Fruit fly (Drosophila melanogaster) whole organism, prepupa: Measurements from ENCODE around the gene CG11768.

ENCODE experiments used
- Blimp-1 ChIP-seq: fragments of 200-800 bp; sonication (Bioruptor generic); optimal IDR thresholded peaks from 3 replicates; lab custom pipeline; 2017; ENCODE audit warnings: missing biosample characterization, missing genetic modification characterization, mild to moderate bottlenecking, moderate library complexity, missing genetic modification reagents
- CG10669 ChIP-seq: fragments of 200-800 bp; sonication (Bioruptor generic); optimal IDR thresholded peaks from 3 replicates; lab custom pipeline; 2018; ENCODE audit warnings: missing biosample characterization, mild to moderate bottlenecking, missing genetic modification characterization, moderate library complexity
- CG11294 ChIP-seq: fragments of 200-800 bp; sonication (Bioruptor generic); IDR thresholded peaks from 2 replicates; pipeline ENCODE4 v1.3.6; 2022; ENCODE audit warnings: missing biosample characterization, missing genetic modification characterization
- CG11902 ChIP-seq: fragments of 200-800 bp; sonication (Bioruptor generic); optimal IDR thresholded peaks from 3 replicates; lab custom pipeline; 2016; ENCODE audit warnings: missing biosample characterization, missing genetic modification characterization
- CG15336 ChIP-seq: fragments of 200-800 bp; sonication (Bioruptor generic); IDR thresholded peaks from 2 replicates; pipeline ENCODE4 v1.3.6; 2022; ENCODE audit warnings: missing biosample characterization, missing genetic modification characterization
- CG1621 ChIP-seq: fragments of 200-800 bp; sonication (Bioruptor generic); optimal IDR thresholded peaks from 3 replicates; lab custom pipeline; 2018; ENCODE audit warnings: missing biosample characterization, mild to moderate bottlenecking, missing genetic modification characterization
- CG16779 ChIP-seq: fragments of 200-800 bp; sonication (Bioruptor generic); optimal IDR thresholded peaks from 3 replicates; lab custom pipeline; 2017; ENCODE audit warnings: missing biosample characterization, mild to moderate bottlenecking, missing genetic modification characterization
- CG3032 ChIP-seq: fragments of 200-800 bp; optimal IDR thresholded peaks from 2 replicates; lab custom pipeline; 2019; ENCODE audit warnings: missing biosample characterization, mild to moderate bottlenecking, missing genetic modification characterization, moderate library complexity
- CG34406 ChIP-seq: fragments of 200-800 bp; sonication (Bioruptor generic); optimal IDR thresholded peaks from 3 replicates; lab custom pipeline; 2016; ENCODE audit warnings: missing biosample characterization, missing genetic modification characterization
- CG4318 ChIP-seq: fragments of 200-800 bp; sonication (Bioruptor generic); optimal IDR thresholded peaks from 3 replicates; lab custom pipeline; 2017; ENCODE audit warnings: missing biosample characterization, mild to moderate bottlenecking, missing genetic modification characterization
- CG6163 ChIP-seq: fragments of 200-800 bp; sonication (Bioruptor generic); IDR thresholded peaks from 3 replicates; pipeline ENCODE4 v1.3.6; 2022; ENCODE audit warnings: missing biosample characterization, missing genetic modification characterization
- CG6808 ChIP-seq: fragments of 200-800 bp; sonication (Bioruptor generic); optimal IDR thresholded peaks from 3 replicates; lab custom pipeline; 2017; ENCODE audit warnings: missing biosample characterization, missing genetic modification characterization, mild to moderate bottlenecking, moderate library complexity, missing genetic modification reagents
- CG6854 ChIP-seq: fragments of 200-800 bp; sonication (Bioruptor generic); optimal IDR thresholded peaks from 2 replicates; lab custom pipeline; 2017; ENCODE audit warnings: missing biosample characterization, mild to moderate bottlenecking, missing genetic modification characterization
- CG7368 ChIP-seq: fragments of 200-800 bp; sonication (Bioruptor generic); optimal IDR thresholded peaks from 3 replicates; lab custom pipeline; 2016; ENCODE audit warnings: missing biosample characterization, missing genetic modification characterization
- CG8319 ChIP-seq: fragments of 200-800 bp; sonication (Bioruptor generic); optimal IDR thresholded peaks from 3 replicates; lab custom pipeline; 2016; ENCODE audit warnings: missing biosample characterization, missing genetic modification characterization
- CG8632 ChIP-seq: fragments of 200-800 bp; sonication (Bioruptor generic); optimal IDR thresholded peaks from 3 replicates; lab custom pipeline; 2016; ENCODE audit warnings: missing biosample characterization, missing genetic modification characterization
- CG9139 ChIP-seq: fragments of 200-800 bp; sonication (Bioruptor generic); optimal IDR thresholded peaks from 3 replicates; lab custom pipeline; 2017; ENCODE audit warnings: missing biosample characterization, mild to moderate bottlenecking, missing genetic modification characterization
- Eip75B ChIP-seq: fragments of 200-800 bp; sonication (Bioruptor generic); optimal IDR thresholded peaks from 3 replicates; lab custom pipeline; 2016; ENCODE audit warnings: missing biosample characterization, missing genetic modification characterization
- Eip78C ChIP-seq: fragments of 200-800 bp; sonication (Bioruptor generic); peaks from one replicate; lab custom pipeline; 2016; ENCODE audit warnings: missing biosample characterization, missing genetic modification characterization
- Eip93F ChIP-seq: fragments of 200-800 bp; sonication (Bioruptor generic); optimal IDR thresholded peaks from 2 replicates; lab custom pipeline; 2016; ENCODE audit warnings: missing biosample characterization, mild to moderate bottlenecking, missing genetic modification characterization
- Gug ChIP-seq: fragments of 200-800 bp; sonication (Bioruptor generic); IDR thresholded peaks from 2 replicates; pipeline ENCODE4 v1.3.6; 2022; ENCODE audit warnings: missing biosample characterization, missing genetic modification characterization
- Hr38 ChIP-seq: sonication (Bioruptor generic); optimal IDR thresholded peaks from 2 replicates; lab custom pipeline; 2016; ENCODE audit warnings: missing biosample characterization, missing genetic modification characterization
- Hr4 ChIP-seq: fragments of 200-800 bp; sonication (Bioruptor generic); optimal IDR thresholded peaks from 3 replicates; lab custom pipeline; 2016; ENCODE audit warnings: missing biosample characterization, missing genetic modification characterization
- Met ChIP-seq: fragments of 200-800 bp; sonication (Bioruptor generic); optimal IDR thresholded peaks from 3 replicates; lab custom pipeline; 2016; ENCODE audit warnings: missing biosample characterization, missing genetic modification characterization
- OdsH ChIP-seq: fragments of 200-800 bp; sonication (Bioruptor generic); optimal IDR thresholded peaks from 3 replicates; lab custom pipeline; 2016; ENCODE audit warnings: missing biosample characterization, missing genetic modification characterization
- Smox ChIP-seq: fragments of 200-800 bp; sonication (Bioruptor generic); optimal IDR thresholded peaks from 3 replicates; lab custom pipeline; 2016; ENCODE audit warnings: missing biosample characterization, missing genetic modification characterization
- Sox102F ChIP-seq: fragments of 200-800 bp; sonication (Bioruptor generic); optimal IDR thresholded peaks from 2 replicates; lab custom pipeline; 2016; ENCODE audit warnings: missing biosample characterization, mild to moderate bottlenecking, missing genetic modification characterization
- Sox14 ChIP-seq: fragments of 200-800 bp; sonication (Bioruptor generic); optimal IDR thresholded peaks from 3 replicates; lab custom pipeline; 2016; ENCODE audit warnings: missing biosample characterization, missing genetic modification characterization
- achi ChIP-seq: fragments of 200-800 bp; sonication (Bioruptor generic); optimal IDR thresholded peaks from 3 replicates; lab custom pipeline; 2016; ENCODE audit warnings: missing biosample characterization, missing genetic modification characterization
- acj6 ChIP-seq: fragments of 200-800 bp; sonication (Bioruptor generic); optimal IDR thresholded peaks from 3 replicates; lab custom pipeline; 2016; ENCODE audit warnings: missing biosample characterization, missing genetic modification characterization
- cyc ChIP-seq: fragments of 200-800 bp; sonication (Bioruptor generic); optimal IDR thresholded peaks from 3 replicates; lab custom pipeline; 2016; ENCODE audit warnings: missing biosample characterization, missing genetic modification characterization
- dac ChIP-seq: fragments of 200-800 bp; sonication (Bioruptor generic); optimal IDR thresholded peaks from 2 replicates; lab custom pipeline; 2017; ENCODE audit warnings: missing biosample characterization, mild to moderate bottlenecking, missing genetic modification characterization
- esn ChIP-seq: fragments of 200-800 bp; sonication (Bioruptor generic); optimal IDR thresholded peaks from 2 replicates; lab custom pipeline; 2016; ENCODE audit warnings: missing biosample characterization, mild to moderate bottlenecking, missing genetic modification characterization, moderate library complexity
- fd59A ChIP-seq: fragments of 200-800 bp; sonication (Bioruptor generic); optimal IDR thresholded peaks from 2 replicates; lab custom pipeline; 2017; ENCODE audit warnings: missing biosample characterization, mild to moderate bottlenecking, missing genetic modification characterization, missing genetic modification reagents
- fd85E ChIP-seq: fragments of 200-800 bp; sonication (Bioruptor generic); optimal IDR thresholded peaks from 3 replicates; lab custom pipeline; 2016; ENCODE audit warnings: missing biosample characterization, missing genetic modification characterization
- fkh ChIP-seq: fragments of 200-800 bp; sonication (Bioruptor generic); optimal IDR thresholded peaks from 3 replicates; lab custom pipeline; 2017; ENCODE audit warnings: missing biosample characterization, mild to moderate bottlenecking, missing genetic modification characterization, moderate library complexity
- lz ChIP-seq: fragments of 200-800 bp; sonication (Bioruptor generic); optimal IDR thresholded peaks from 3 replicates; lab custom pipeline; 2016; ENCODE audit warnings: missing biosample characterization, missing genetic modification characterization
- net ChIP-seq: fragments of 200-800 bp; sonication (Bioruptor generic); optimal IDR thresholded peaks from 3 replicates; lab custom pipeline; 2016; ENCODE audit warnings: missing biosample characterization, missing genetic modification characterization
- pdm3 ChIP-seq: fragments of 200-800 bp; sonication (Bioruptor generic); optimal IDR thresholded peaks from 3 replicates; lab custom pipeline; 2016; ENCODE audit warnings: missing biosample characterization, missing genetic modification characterization
- salr ChIP-seq, 2 experiments: fragments of 200-800 bp; sonication (Bioruptor generic); optimal IDR thresholded peaks; 3 replicates each; lab custom pipeline; 2016 to 2018; ENCODE audit warnings: missing biosample characterization in 2 of 2, missing genetic modification characterization in 2 of 2, mild to moderate bottlenecking in 1 of 2
- spab ChIP-seq: fragments of 200-800 bp; sonication (Bioruptor generic); optimal IDR thresholded peaks from 2 replicates; lab custom pipeline; 2017; ENCODE audit warnings: missing biosample characterization, mild to moderate bottlenecking, missing genetic modification characterization, missing genetic modification reagents
- ss ChIP-seq, 2 experiments: fragments of 200-800 bp; sonication (Bioruptor generic); optimal IDR thresholded peaks; 2 replicates in 1 of 2; 3 replicates in 1 of 2; lab custom pipeline; 2017 to 2018; ENCODE audit warnings: mild to moderate bottlenecking in 2 of 2, missing biosample characterization in 2 of 2, missing genetic modification characterization in 2 of 2, moderate library complexity in 1 of 2
- svp ChIP-seq: fragments of 200-800 bp; sonication (Bioruptor generic); peaks from one replicate; lab custom pipeline; 2016; ENCODE audit warnings: missing biosample characterization, missing genetic modification characterization
- vri ChIP-seq: fragments of 200-800 bp; sonication (Bioruptor generic); optimal IDR thresholded peaks from 3 replicates; lab custom pipeline; 2016; ENCODE audit warnings: missing biosample characterization, mild to moderate bottlenecking, missing genetic modification characterization

The CG11768 gene

dm6 chr3R:8715851-8716550 is 52.0 kb downstream of the CG11768 start, which contains the start of gene TMEM216 (continued):
- no peak for TF ChIP-seq OdsH
- no peak for TF ChIP-seq CG11902 (GFP tag; lab: Kevin White, UChicago)
- TF ChIP-seq Sox14 (GFP tag; lab: Kevin White, UChicago), result peak; percentile 20
- TF ChIP-seq Eip75B, result peak; percentile 23
- TF ChIP-seq CG34406, result no peak
- TF ChIP-seq Eip93F, result no peak
- peak; percentile 69 for TF ChIP-seq Eip78C (GFP tag; lab: Kevin White, UChicago)
- TF ChIP-seq svp (GFP tag; lab: Kevin White, UChicago), result no peak
- peak; percentile 7 for TF ChIP-seq net
- peak; percentile 65 for TF ChIP-seq vri (GFP tag; lab: Kevin White, UChicago)
- no peak for TF ChIP-seq achi (GFP tag; lab: Kevin White, UChicago)
- TF ChIP-seq ss (GFP tag; optimal IDR thresholded peaks at IDR 0.05; lab: Kevin White, UChicago), result peak in 1 of 2 experiments; percentile 61
- peak; percentile 9 for TF ChIP-seq fkh (GFP tag; lab: Kevin White, UChicago)
- no peak for TF ChIP-seq Hr38 (GFP tag; lab: Kevin White, UChicago)
- peak; percentile 37 for TF ChIP-seq CG6808 (GFP tag; lab: Kevin White, UChicago)
- no peak for TF ChIP-seq dac (GFP tag; lab: Kevin White, UChicago)
- TF ChIP-seq fd85E, result no peak
- TF ChIP-seq acj6 (GFP tag; lab: Kevin White, UChicago), result no peak
- TF ChIP-seq, all 60 proteins: peak for 10

dm6 chr3R:8715371-8715770 is 52.6 kb downstream of the CG11768 start:
- TF ChIP-seq fkh (GFP tag; lab: Kevin White, UChicago) (peak; percentile 64), Eip75B (no peak)
- TF ChIP-seq, all 60 proteins: peak for 1

dm6 chr3R:8712722-8713131 is 55.3 kb downstream of the CG11768 start, which contains the start of gene CG8112:
Gene CG8112, plus strand, starts transcription at chr3R:8712933.
- peak; percentile 14 for TF ChIP-seq OdsH
- TF ChIP-seq CG1621 (tag; lab: Kevin White, UChicago), result no peak
- peak; percentile 52 for TF ChIP-seq esn (GFP tag; lab: Kevin White, UChicago)
- TF ChIP-seq CG34406, result peak; percentile 47
- no peak for TF ChIP-seq CG11294
- TF ChIP-seq CG6163 (GFP tag; lab: Robert Waterston, UW), result peak; percentile 64
- TF ChIP-seq CG8632 (GFP tag; lab: Kevin White, UChicago), result peak; percentile 59
- TF ChIP-seq Blimp-1 (GFP tag; lab: Kevin White, UChicago), result peak; percentile 23
- TF ChIP-seq CG11902 (GFP tag; lab: Kevin White, UChicago), result no peak
- no peak for TF ChIP-seq Sox14 (GFP tag; lab: Kevin White, UChicago)
- no peak for TF ChIP-seq lz (GFP tag; lab: Kevin White, UChicago)
- TF ChIP-seq svp (GFP tag; lab: Kevin White, UChicago), result peak; percentile 78
- no peak for TF ChIP-seq CG6854 (GFP tag; lab: Kevin White, UChicago)
- TF ChIP-seq fkh (GFP tag; lab: Kevin White, UChicago), result peak; percentile 9
- TF ChIP-seq Eip93F, result no peak
- no peak for TF ChIP-seq Smox (GFP tag; lab: Kevin White, UChicago)
- TF ChIP-seq Met (GFP tag; lab: Kevin White, UChicago), result no peak
- no peak for TF ChIP-seq CG10669 (GFP tag; lab: Kevin White, UChicago)
- TF ChIP-seq CG15336, result no peak
- peak in 1 of 2 experiments; percentile 16 for TF ChIP-seq ss (GFP tag; optimal IDR thresholded peaks at IDR 0.05; lab: Kevin White, UChicago)
- TF ChIP-seq salr (GFP tag; optimal IDR thresholded peaks at IDR 0.05; lab: Kevin White, UChicago), result peak in 1 of 2 experiments; percentile 14
- TF ChIP-seq Sox102F (GFP tag; lab: Kevin White, UChicago), result no peak
- TF ChIP-seq CG7368 (GFP tag; lab: Kevin White, UChicago), result no peak
- no peak for TF ChIP-seq CG6808 (GFP tag; lab: Kevin White, UChicago)
- TF ChIP-seq dac (GFP tag; lab: Kevin White, UChicago), result no peak
- no peak for TF ChIP-seq pdm3 (GFP tag; lab: Kevin White, UChicago)
- no peak for TF ChIP-seq net
- TF ChIP-seq CG4318 (GFP tag; lab: Kevin White, UChicago), result no peak
- no peak for TF ChIP-seq cyc (GFP tag; lab: Kevin White, UChicago)
- no peak for TF ChIP-seq Hr4 (GFP tag; lab: Kevin White, UChicago)
- TF ChIP-seq CG16779, result no peak
- TF ChIP-seq spab (GFP tag; lab: Kevin White, UChicago), result peak; percentile 3
- peak; percentile 27 for TF ChIP-seq acj6 (GFP tag; lab: Kevin White, UChicago)
- no peak for TF ChIP-seq fd59A (GFP tag; lab: Kevin White, UChicago)
- peak; percentile 28 for TF ChIP-seq CG3032 (tag; lab: Kevin White, UChicago)
- TF ChIP-seq Gug (GFP tag; lab: Robert Waterston, UW), result no peak
- no peak for TF ChIP-seq Eip75B
- TF ChIP-seq CG8319 (GFP tag; lab: Kevin White, UChicago), result no peak
- no peak for TF ChIP-seq vri (GFP tag; lab: Kevin White, UChicago)
- TF ChIP-seq CG9139 (GFP tag; lab: Kevin White, UChicago), result no peak
